Worm (Caenorhabditis elegans): ENCODE results near the gene frpr-9.

ce11 chrV:10966874-10967273, 25.0 kb upstream of the frpr-9 start:
- no peak for TF ChIP-seq unc-55 (GFP tag; optimal IDR thresholded peaks at IDR 0.05)
- TF ChIP-seq npax-4 (tag; optimal IDR thresholded peaks at IDR 0.05) = no peak
- TF ChIP-seq gmeb-2 (tag; optimal IDR thresholded peaks at IDR 0.05) = no peak
- TF ChIP-seq ceh-9 (tag; optimal IDR thresholded peaks at IDR 0.05) = no peak
- TF ChIP-seq hlh-13 (GFP tag; optimal IDR thresholded peaks at IDR 0.05) = no peak
- TF ChIP-seq pqm-1 (tag; optimal IDR thresholded peaks at IDR 0.05) = no peak
- TF ChIP-seq sox-2 (GFP tag; IDR thresholded peaks at IDR 0.05) = no peak
